Worm (Caenorhabditis elegans) whole organism, L3 larva: ENCODE data around the gene C14A4.6.

Experiments
- ceh-9 ChIP-seq: sonication (generic microtip); optimal IDR thresholded peaks from 2 replicates; lab custom pipeline; 2018; ENCODE audit warnings: missing biosample characterization, missing genetic modification characterization
- mdl-1 ChIP-seq: fragments of 150-350 bp; optimal IDR thresholded peaks from 2 replicates; lab custom pipeline; 2014; ENCODE audit warnings: missing biosample characterization, missing genetic modification characterization
- nhr-28 ChIP-seq: fragments of 150-350 bp; optimal IDR thresholded peaks from 2 replicates; lab custom pipeline; 2014; ENCODE audit warnings: missing biosample characterization, missing genetic modification characterization
- pha-4 ChIP-seq: fragments of 150-350 bp; optimal IDR thresholded peaks from 2 replicates; lab custom pipeline; 2014; ENCODE audit warnings: missing biosample characterization, missing genetic modification reagents, missing genetic modification characterization
- snpc-4 ChIP-seq: fragments of 150-350 bp; optimal IDR thresholded peaks from 2 replicates; lab custom pipeline; 2014; ENCODE audit warnings: missing biosample characterization, missing genetic modification characterization
- unc-62 ChIP-seq: fragments of 150-350 bp; sonication (generic microtip); optimal IDR thresholded peaks from 4 replicates; lab custom pipeline; 2014; ENCODE audit warnings: missing biosample characterization, missing genetic modification reagents, missing genetic modification characterization

DNA sequence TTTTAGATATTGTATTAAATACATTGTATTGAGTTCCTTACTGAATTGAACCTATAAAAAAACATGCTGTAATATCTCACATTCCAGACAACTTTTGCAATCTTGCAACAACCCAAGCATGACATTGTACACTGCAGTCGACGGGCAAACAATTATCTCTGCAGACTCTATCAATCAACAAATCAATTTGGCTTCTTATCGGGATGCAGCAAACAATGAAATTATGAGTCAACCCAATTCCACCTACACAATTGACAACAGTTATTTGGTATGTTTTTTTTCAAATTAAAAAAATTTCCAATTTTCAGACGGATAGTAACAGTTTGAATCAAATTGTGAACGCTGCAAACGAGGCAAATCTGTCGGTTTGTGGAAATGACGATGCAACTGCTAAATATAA, 36.4 kb upstream of the C14A4.6 start:
- no peak for TF ChIP-seq nhr-28
- TF ChIP-seq snpc-4 = no peak
- no peak for TF ChIP-seq pha-4 (tag; lab: Kevin White, UChicago)
- no peak for TF ChIP-seq unc-62 (GFP tag; lab: Kevin White, UChicago)
- TF ChIP-seq ceh-9 = no peak
- TF ChIP-seq mdl-1 (tag; lab: Kevin White, UChicago) = no peak
